Fruit fly (Drosophila melanogaster): ENCODE measurements around the gene CG13931.

The CG13931 gene

dm6 chr3L:1710562-1710961, 8.4 kb upstream of the CG13931 start:
- peak; percentile 13 for TF ChIP-seq CG34406 (GFP tag; optimal IDR thresholded peaks at IDR 0.05)
- no peak for TF ChIP-seq CG4318 (GFP tag; optimal IDR thresholded peaks at IDR 0.05)
- TF ChIP-seq CG11294 (GFP tag; IDR thresholded peaks at IDR 0.05), result 0 out of 2 replicates have a peak, but pooled peaks have one; percentile 26
- TF ChIP-seq Hr4 (GFP tag; optimal IDR thresholded peaks at IDR 0.05), result no peak
- TF ChIP-seq Sox14 (GFP tag; optimal IDR thresholded peaks at IDR 0.05), result peak; percentile 23
- TF ChIP-seq topi (GFP tag; optimal IDR thresholded peaks at IDR 0.05), result peak; percentile 53
- peak; percentile 28 for TF ChIP-seq Met (GFP tag; optimal IDR thresholded peaks at IDR 0.05)
- TF ChIP-seq CG6792 (GFP tag; optimal IDR thresholded peaks at IDR 0.05), result peak; percentile 32
- peak; percentile 46 for TF ChIP-seq Blimp-1 (GFP tag; optimal IDR thresholded peaks at IDR 0.05)
- TF ChIP-seq pdm3 (GFP tag; optimal IDR thresholded peaks at IDR 0.05), result peak; percentile 16
- TF ChIP-seq CG6276 (GFP tag; optimal IDR thresholded peaks at IDR 0.05), result no peak
- peak; percentile 15 for TF ChIP-seq CG7368 (GFP tag; optimal IDR thresholded peaks at IDR 0.05)
- peak; percentile 49 for TF ChIP-seq cyc (GFP tag; optimal IDR thresholded peaks at IDR 0.05)
- TF ChIP-seq acj6 (GFP tag; optimal IDR thresholded peaks at IDR 0.05), result peak; percentile 34
- no peak for TF ChIP-seq CG11762 (GFP tag; optimal IDR thresholded peaks at IDR 0.05; ENCODE audit: insufficient read depth)
- peak; percentile 22 for TF ChIP-seq CG1621 (tag; optimal IDR thresholded peaks at IDR 0.05)
- TF ChIP-seq Hr39 (GFP tag; optimal IDR thresholded peaks at IDR 0.05), result peak; percentile 29
- peak; percentile 74 for TF ChIP-seq Eip78C (GFP tag)
- peak; percentile 2 for TF ChIP-seq fd59A (GFP tag; optimal IDR thresholded peaks at IDR 0.05)
- TF ChIP-seq Smox (GFP tag; optimal IDR thresholded peaks at IDR 0.05), result peak; percentile 37
- TF ChIP-seq CG8119 (GFP tag; IDR thresholded peaks at IDR 0.05), result peak; percentile 50; the same call in 1 of the 3 replicates
- no peak for TF ChIP-seq vri (GFP tag; optimal IDR thresholded peaks at IDR 0.05)
- TF ChIP-seq salr (GFP tag; optimal IDR thresholded peaks at IDR 0.05), result no peak
- no peak for TF ChIP-seq Ets21C (GFP tag; optimal IDR thresholded peaks at IDR 0.05)
- TF ChIP-seq Hr38 (GFP tag; optimal IDR thresholded peaks at IDR 0.05), result no peak
- no peak for TF ChIP-seq CG6854 (GFP tag; optimal IDR thresholded peaks at IDR 0.05)
- peak; percentile 49 for TF ChIP-seq CG10669 (GFP tag; optimal IDR thresholded peaks at IDR 0.05)
- TF ChIP-seq spab (GFP tag; optimal IDR thresholded peaks at IDR 0.05), result no peak
- TF ChIP-seq Eip75B (GFP tag; optimal IDR thresholded peaks at IDR 0.05), result peak; percentile 53
- peak; percentile 58; the same call in 1 of the 3 replicates for TF ChIP-seq CG6163 (GFP tag; IDR thresholded peaks at IDR 0.05)
- TF ChIP-seq OdsH (GFP tag; optimal IDR thresholded peaks at IDR 0.05), result peak; percentile 35
- TF ChIP-seq esn (GFP tag; optimal IDR thresholded peaks at IDR 0.05), result peak; percentile 11
- peak; percentile 37 for TF ChIP-seq CG32006 (GFP tag; optimal IDR thresholded peaks at IDR 0.05)
- peak; percentile 33 for TF ChIP-seq CG31627 (GFP tag; optimal IDR thresholded peaks at IDR 0.05)
- TF ChIP-seq achi (GFP tag; optimal IDR thresholded peaks at IDR 0.05), result peak; percentile 36
- no peak for TF ChIP-seq fd85E (GFP tag; optimal IDR thresholded peaks at IDR 0.05)
- no peak for TF ChIP-seq ss (GFP tag; optimal IDR thresholded peaks at IDR 0.05)
- peak; percentile 46 for TF ChIP-seq lz (GFP tag; optimal IDR thresholded peaks at IDR 0.05)
- no peak for TF ChIP-seq CG9139 (GFP tag; optimal IDR thresholded peaks at IDR 0.05)
- peak; percentile 78 for TF ChIP-seq svp (GFP tag)
- TF ChIP-seq CG6808 (GFP tag; optimal IDR thresholded peaks at IDR 0.05), result peak; percentile 20
- no peak for TF ChIP-seq Eip93F (GFP tag; optimal IDR thresholded peaks at IDR 0.05)
- peak; percentile 5 for TF ChIP-seq CG11902 (GFP tag; optimal IDR thresholded peaks at IDR 0.05)
- TF ChIP-seq dsx (GFP tag; optimal IDR thresholded peaks at IDR 0.05; ENCODE audit: poor library complexity, severe bottlenecking), result no peak
- no peak for TF ChIP-seq CG8319 (GFP tag; optimal IDR thresholded peaks at IDR 0.05)
- TF ChIP-seq Ets96B (tag; optimal IDR thresholded peaks at IDR 0.05), result peak; percentile 41
- no peak for TF ChIP-seq Sox102F (GFP tag; optimal IDR thresholded peaks at IDR 0.05)
- peak; percentile 15 for TF ChIP-seq CG3032 (tag; optimal IDR thresholded peaks at IDR 0.05)
- peak; percentile 34; the same call in 1 of the 2 replicates for TF ChIP-seq CG15336 (GFP tag; IDR thresholded peaks at IDR 0.05)
- peak; percentile 34 for TF ChIP-seq CG10631 (GFP tag; optimal IDR thresholded peaks at IDR 0.05)
- no peak for TF ChIP-seq Lpt (GFP tag; optimal IDR thresholded peaks at IDR 0.05)
- TF ChIP-seq fkh (GFP tag; optimal IDR thresholded peaks at IDR 0.05), result no peak
